Worm (Caenorhabditis elegans) whole organism, L3 larva: Measurements from ENCODE around the gene srh-195.

Source experiments
- R02D3.7 ChIP-seq: fragments of 150-350 bp; optimal IDR thresholded peaks from 2 replicates; lab custom pipeline; 2014; ENCODE audit warnings: missing biosample characterization, missing genetic modification characterization
- ZK546.5 ChIP-seq: sonication (generic microtip); optimal IDR thresholded peaks from 2 replicates; lab custom pipeline; 2017; ENCODE audit warnings: missing biosample characterization, missing genetic modification characterization
- ama-1 ChIP-seq: fragments of 150-350 bp; optimal IDR thresholded peaks from 2 replicates; lab custom pipeline; 2018
- ceh-16 ChIP-seq: sonication (generic microtip); optimal IDR thresholded peaks from 2 replicates; lab custom pipeline; 2017; ENCODE audit warnings: missing biosample characterization, missing genetic modification characterization
- ceh-28 ChIP-seq: fragments of 150-350 bp; optimal IDR thresholded peaks from 2 replicates; lab custom pipeline; 2014; ENCODE audit warnings: missing biosample characterization, missing genetic modification reagents, missing genetic modification characterization
- ceh-9 ChIP-seq: sonication (generic microtip); optimal IDR thresholded peaks from 2 replicates; lab custom pipeline; 2018; ENCODE audit warnings: missing biosample characterization, missing genetic modification characterization
- daf-12 ChIP-seq: fragments of 150-350 bp; optimal IDR thresholded peaks from 2 replicates; lab custom pipeline; 2014; ENCODE audit warnings: missing biosample characterization, missing genetic modification reagents, missing genetic modification characterization
- egl-27 ChIP-seq: sonication (generic microtip); optimal IDR thresholded peaks from 4 replicates; lab custom pipeline; 2017; ENCODE audit warnings: missing biosample characterization, missing genetic modification reagents, missing genetic modification characterization
- egl-5 ChIP-seq: fragments of 150-350 bp; optimal IDR thresholded peaks from 2 replicates; lab custom pipeline; 2017; ENCODE audit warnings: missing biosample characterization, missing genetic modification reagents, missing genetic modification characterization, inconsistent platforms
- elt-1 ChIP-seq: fragments of 150-350 bp; optimal IDR thresholded peaks from 2 replicates; lab custom pipeline; 2014; ENCODE audit warnings: missing biosample characterization, missing genetic modification characterization
- elt-2 ChIP-seq: sonication (generic microtip); optimal IDR thresholded peaks from 2 replicates; lab custom pipeline; 2016; ENCODE audit warnings: missing genetic modification reagents, mild to moderate bottlenecking, missing genetic modification characterization, missing compliant biosample characterization
- elt-3 ChIP-seq, 3 experiments: fragments of 150-350 bp in 1 of 3; sonication (generic microtip) in 2 of 3; optimal IDR thresholded peaks; 2 replicates in 2 of 3; 4 replicates in 1 of 3; lab custom pipeline; 2014 to 2017; ENCODE audit warnings: missing biosample characterization in 3 of 3, missing genetic modification characterization in 3 of 3
- eor-1 ChIP-seq, 2 experiments: fragments of 150-350 bp; optimal IDR thresholded peaks; 2 replicates each; lab custom pipeline; 2014 to 2018; ENCODE audit warnings: missing biosample characterization in 2 of 2, missing genetic modification characterization in 2 of 2
- fkh-2 ChIP-seq: fragments of 150-350 bp; optimal IDR thresholded peaks from 2 replicates; lab custom pipeline; 2014; ENCODE audit warnings: missing biosample characterization, missing genetic modification reagents, missing genetic modification characterization
- fos-1 ChIP-seq: fragments of 150-350 bp; optimal IDR thresholded peaks from 2 replicates; lab custom pipeline; 2014; ENCODE audit warnings: missing biosample characterization, missing genetic modification characterization
- hmg-11 ChIP-seq: sonication (generic microtip); optimal IDR thresholded peaks from 2 replicates; lab custom pipeline; 2016; ENCODE audit warnings: missing genetic modification characterization, missing compliant biosample characterization
- jun-1 ChIP-seq: fragments of 150-350 bp; optimal IDR thresholded peaks from 2 replicates; lab custom pipeline; 2014; ENCODE audit warnings: missing biosample characterization, missing genetic modification reagents, missing genetic modification characterization
- lin-39 ChIP-seq: fragments of 150-350 bp; optimal IDR thresholded peaks from 2 replicates; lab custom pipeline; 2018; ENCODE audit warnings: missing biosample characterization, missing genetic modification reagents, missing genetic modification characterization
- lsy-12 ChIP-seq: sonication (generic microtip); optimal IDR thresholded peaks from 2 replicates; lab custom pipeline; 2016; ENCODE audit warnings: mild to moderate bottlenecking, missing genetic modification characterization, missing compliant biosample characterization
- mdl-1 ChIP-seq: fragments of 150-350 bp; optimal IDR thresholded peaks from 2 replicates; lab custom pipeline; 2014; ENCODE audit warnings: missing biosample characterization, missing genetic modification characterization
- mml-1 ChIP-seq: fragments of 150-350 bp; sonication (generic microtip); optimal IDR thresholded peaks from 3 replicates; lab custom pipeline; 2014; ENCODE audit warnings: missing biosample characterization, missing genetic modification characterization
- nfya-1 ChIP-seq: sonication (generic microtip); optimal IDR thresholded peaks from 2 replicates; lab custom pipeline; 2017; ENCODE audit warnings: missing genetic modification characterization, mild to moderate bottlenecking, missing compliant biosample characterization, antibody characterized with exemption, moderate library complexity; ENCODE audit not compliant: insufficient read depth
- nhr-23 ChIP-seq: fragments of 150-350 bp; optimal IDR thresholded peaks from 2 replicates; lab custom pipeline; 2014; ENCODE audit warnings: missing biosample characterization, missing genetic modification reagents, missing genetic modification characterization
- nhr-237 ChIP-seq: fragments of 150-350 bp; optimal IDR thresholded peaks from 2 replicates; lab custom pipeline; 2014; ENCODE audit warnings: missing biosample characterization, missing genetic modification characterization
- nhr-25 ChIP-seq: sonication (generic microtip); optimal IDR thresholded peaks from 2 replicates; lab custom pipeline; 2017; ENCODE audit warnings: missing biosample characterization, missing genetic modification characterization
- nhr-28 ChIP-seq: fragments of 150-350 bp; optimal IDR thresholded peaks from 2 replicates; lab custom pipeline; 2014; ENCODE audit warnings: missing biosample characterization, missing genetic modification characterization
- nhr-43 ChIP-seq: sonication (generic microtip); optimal IDR thresholded peaks from 2 replicates; lab custom pipeline; 2016; ENCODE audit warnings: mild to moderate bottlenecking, missing genetic modification characterization, missing compliant biosample characterization; ENCODE audit not compliant: poor library complexity, severe bottlenecking
- nhr-76 ChIP-seq: fragments of 150-350 bp; sonication (generic microtip); optimal IDR thresholded peaks from 5 replicates; lab custom pipeline; 2014; ENCODE audit warnings: missing biosample characterization, missing genetic modification characterization
- pha-4 ChIP-seq: fragments of 150-350 bp; optimal IDR thresholded peaks from 2 replicates; lab custom pipeline; 2014; ENCODE audit warnings: missing biosample characterization, missing genetic modification reagents, missing genetic modification characterization
- pqm-1 ChIP-seq: fragments of 150-350 bp; optimal IDR thresholded peaks from 2 replicates; lab custom pipeline; 2017; ENCODE audit warnings: missing biosample characterization, missing genetic modification characterization, inconsistent platforms
- sea-2 ChIP-seq: fragments of 150-350 bp; sonication (generic microtip); optimal IDR thresholded peaks from 4 replicates; lab custom pipeline; 2014; ENCODE audit warnings: missing biosample characterization, missing genetic modification reagents, missing genetic modification characterization
- skn-1 ChIP-seq: fragments of 150-350 bp; optimal IDR thresholded peaks from 2 replicates; lab custom pipeline; 2014; ENCODE audit warnings: missing biosample characterization, missing genetic modification characterization
- snpc-4 ChIP-seq: fragments of 150-350 bp; optimal IDR thresholded peaks from 2 replicates; lab custom pipeline; 2014; ENCODE audit warnings: missing biosample characterization, missing genetic modification characterization
- tbx-2 ChIP-seq: sonication (generic microtip); optimal IDR thresholded peaks from 2 replicates; lab custom pipeline; 2016; ENCODE audit warnings: mild to moderate bottlenecking, missing genetic modification characterization, missing compliant biosample characterization
- unc-39 ChIP-seq: sonication (generic microtip); optimal IDR thresholded peaks from 4 replicates; lab custom pipeline; 2017; ENCODE audit warnings: missing biosample characterization, missing genetic modification characterization
- unc-62 ChIP-seq: fragments of 150-350 bp; sonication (generic microtip); optimal IDR thresholded peaks from 4 replicates; lab custom pipeline; 2014; ENCODE audit warnings: missing biosample characterization, missing genetic modification reagents, missing genetic modification characterization
- zag-1 ChIP-seq: fragments of 150-350 bp; optimal IDR thresholded peaks from 2 replicates; lab custom pipeline; 2014; ENCODE audit warnings: missing biosample characterization, missing genetic modification characterization
- ztf-11 ChIP-seq: fragments of 150-350 bp; optimal IDR thresholded peaks from 2 replicates; lab custom pipeline; 2014; ENCODE audit warnings: missing biosample characterization, missing genetic modification characterization
- ztf-4 ChIP-seq: fragments of 150-350 bp; optimal IDR thresholded peaks from 2 replicates; lab custom pipeline; 2014; ENCODE audit warnings: missing biosample characterization, missing genetic modification characterization

srh-195 gene

ce11 chrII:2146900-2147375 is 30.2 kb upstream of the srh-195 start, which contains the start of gene C40A11.2:
Gene C40A11.2 (plus strand): TSS chrII:2146950.
- TF ChIP-seq fkh-2 (no peak), lin-39 (tag; lab: Kevin White, UChicago) (no peak), mdl-1 (tag; lab: Kevin White, UChicago) (no peak), unc-62 (GFP tag; lab: Kevin White, UChicago) (no peak), ceh-9 (tag; lab: Kevin White, UChicago) (no peak), ztf-4 (tag; lab: Kevin White, UChicago) (no peak), nhr-25 (no peak), tbx-2 (no peak), sea-2 (GFP tag; lab: Kevin White, UChicago) (no peak), egl-27 (tag; lab: Kevin White, UChicago) (no peak), ztf-11 (no peak), eor-1 (tag; optimal IDR thresholded peaks at IDR 0.05; lab: Kevin White, UChicago) (no peak), mml-1 (tag; lab: Kevin White, UChicago) (no peak), nhr-43 (tag; lab: Kevin White, UChicago) (no peak), nhr-23 (tag; lab: Kevin White, UChicago) (no peak), elt-1 (tag; lab: Kevin White, UChicago) (no peak), pqm-1 (tag; lab: Kevin White, UChicago) (no peak), zag-1 (tag; lab: Kevin White, UChicago) (no peak), ama-1 (lab: Kevin White, UChicago) (no peak), ceh-28 (tag; lab: Kevin White, UChicago) (no peak)

DNA sequence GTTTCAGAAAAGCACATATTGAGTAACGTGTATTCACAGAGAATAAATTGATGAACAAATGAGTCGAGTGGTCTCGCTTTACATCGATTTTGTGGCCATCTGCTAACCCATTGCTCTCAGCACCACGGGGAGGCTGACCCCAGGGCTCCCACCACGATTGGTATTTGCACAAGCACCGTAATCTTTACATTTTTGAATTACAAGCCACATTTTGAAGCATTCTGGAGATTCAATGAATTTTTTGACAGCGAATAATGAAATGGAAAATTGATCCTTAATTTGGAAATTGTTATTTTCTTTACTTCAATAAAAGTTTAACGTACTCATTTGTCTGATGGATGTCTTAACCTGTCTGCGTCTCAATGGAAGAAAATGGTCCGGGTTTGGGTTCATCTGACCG is 28.9 kb upstream of the srh-195 start, which contains the start of gene C40A11.6:
TSS of gene C40A11.6 (minus strand) at position 101 of the 400 bp plus-strand sequence.
- TF ChIP-seq unc-62 (GFP tag; lab: Kevin White, UChicago) (no peak), nhr-43 (tag; lab: Kevin White, UChicago) (no peak), pha-4 (tag; lab: Kevin White, UChicago) (no peak), elt-1 (tag; lab: Kevin White, UChicago) (no peak), fkh-2 (no peak), jun-1 (tag; lab: Kevin White, UChicago) (no peak), mdl-1 (tag; lab: Kevin White, UChicago) (no peak), ceh-28 (tag; lab: Kevin White, UChicago) (no peak), ceh-16 (tag; lab: Kevin White, UChicago) (no peak), hmg-11 (tag; lab: Kevin White, UChicago) (no peak), egl-27 (tag; lab: Kevin White, UChicago) (no peak), ZK546.5 (no peak), unc-39 (no peak), nhr-76 (tag; lab: Kevin White, UChicago) (no peak), daf-12 (no peak), lin-39 (tag; lab: Kevin White, UChicago) (no peak)

ce11 chrII:2140817-2141216 is 24.1 kb upstream of the srh-195 start, which contains the start of gene C40A11.3:
Gene C40A11.3 (plus strand): TSS chrII:2141117.
- TF ChIP-seq fkh-2 (no peak), snpc-4 (no peak), elt-2 (tag; lab: Kevin White, UChicago) (no peak), nhr-23 (tag; lab: Kevin White, UChicago) (no peak), ztf-4 (tag; lab: Kevin White, UChicago) (no peak), R02D3.7 (no peak), lin-39 (tag; lab: Kevin White, UChicago) (no peak), zag-1 (tag; lab: Kevin White, UChicago) (no peak), mml-1 (tag; lab: Kevin White, UChicago) (no peak), skn-1 (no peak), mdl-1 (tag; lab: Kevin White, UChicago) (no peak), ceh-16 (tag; lab: Kevin White, UChicago) (no peak), fos-1 (tag; lab: Kevin White, UChicago) (no peak)
- TF ChIP-seq, all 47 proteins: peak for 0

ce11 chrII:2138901-2139300 is 22.2 kb upstream of the srh-195 start:
- TF ChIP-seq ztf-11 (no peak), tbx-2 (no peak), jun-1 (tag; lab: Kevin White, UChicago) (no peak), nhr-237 (no peak), lin-39 (tag; lab: Kevin White, UChicago) (no peak), egl-5 (tag; lab: Kevin White, UChicago) (no peak), egl-27 (tag; lab: Kevin White, UChicago) (no peak), ztf-4 (tag; lab: Kevin White, UChicago) (no peak), nfya-1 (tag; lab: Kevin White, UChicago) (no peak), mml-1 (tag; lab: Kevin White, UChicago) (no peak), elt-3 (tag; optimal IDR thresholded peaks at IDR 0.05; lab: Kevin White, UChicago) (no peak), hmg-11 (tag; lab: Kevin White, UChicago) (no peak), nhr-28 (tag; lab: Kevin White, UChicago) (no peak), mdl-1 (tag; lab: Kevin White, UChicago) (no peak), daf-12 (no peak), eor-1 (tag; optimal IDR thresholded peaks at IDR 0.05; lab: Kevin White, UChicago) (no peak), pqm-1 (tag; lab: Kevin White, UChicago) (no peak), lsy-12 (tag; lab: Kevin White, UChicago) (no peak)
